Fruit fly (Drosophila melanogaster) whole organism, embryonic: ENCODE data around the gene g.
A peak's percentile ranks its signal among the peaks of the same experiment; 100 is the strongest.

Experiments used
- Abd-B ChIP-seq: fragments of 200-800 bp; sonication (Bioruptor generic); optimal IDR thresholded peaks from 2 replicates; lab custom pipeline; 2018; ENCODE audit warnings: missing biosample characterization, mild to moderate bottlenecking, missing genetic modification characterization, moderate library complexity
- Atf6 ChIP-seq: fragments of 200-800 bp; sonication (Bioruptor generic); IDR thresholded peaks from 2 replicates; pipeline ENCODE4 v1.3.6; 2022; ENCODE audit warnings: missing biosample characterization, missing genetic modification characterization
- B-H2 ChIP-seq: fragments of 200-800 bp; sonication (Bioruptor generic); optimal IDR thresholded peaks from 2 replicates; lab custom pipeline; 2018; ENCODE audit warnings: missing biosample characterization, mild to moderate bottlenecking, missing genetic modification characterization
- CG10209 ChIP-seq: fragments of 200-800 bp; sonication (Bioruptor generic); optimal IDR thresholded peaks from 3 replicates; lab custom pipeline; 2017; ENCODE audit warnings: missing biosample characterization, mild to moderate bottlenecking, missing genetic modification characterization, missing genetic modification reagents
- CG10321 ChIP-seq: fragments of 200-800 bp; sonication (Bioruptor generic); IDR thresholded peaks from 2 replicates; pipeline ENCODE4 v1.3.6; 2022; ENCODE audit warnings: missing biosample characterization, missing genetic modification characterization
- CG10959 ChIP-seq: fragments of 200-800 bp; sonication (Bioruptor generic); IDR thresholded peaks from 2 replicates; pipeline ENCODE4 v1.3.6; 2022; ENCODE audit warnings: missing biosample characterization, missing genetic modification characterization
- CG12155 ChIP-seq: fragments of 200-800 bp; sonication (Bioruptor generic); optimal IDR thresholded peaks from 3 replicates; lab custom pipeline; 2016; ENCODE audit warnings: missing biosample characterization, missing genetic modification characterization
- CG12299 ChIP-seq: fragments of 200-800 bp; sonication (Bioruptor generic); optimal IDR thresholded peaks from 2 replicates; lab custom pipeline; 2018; ENCODE audit warnings: missing biosample characterization, mild to moderate bottlenecking, missing genetic modification characterization
- CG12391 ChIP-seq: fragments of 200-800 bp; sonication (Bioruptor generic); optimal IDR thresholded peaks from 3 replicates; lab custom pipeline; 2018; ENCODE audit warnings: missing biosample characterization, mild to moderate bottlenecking, missing genetic modification characterization, moderate library complexity
- CG12942 ChIP-seq: fragments of 200-800 bp; sonication (Bioruptor generic); optimal IDR thresholded peaks from 3 replicates; lab custom pipeline; 2016; ENCODE audit warnings: missing biosample characterization, missing genetic modification characterization
- CG13287 ChIP-seq: fragments of 200-800 bp; sonication (Bioruptor generic); IDR thresholded peaks from 2 replicates; pipeline ENCODE4 v1.3.6; 2022; ENCODE audit warnings: missing biosample characterization, missing genetic modification characterization; ENCODE audit not compliant: partially characterized antibody
- CG15479 ChIP-seq: fragments of 200-800 bp; sonication (Bioruptor generic); optimal IDR thresholded peaks from 3 replicates; lab custom pipeline; 2019; ENCODE audit warnings: missing biosample characterization, mild to moderate bottlenecking, missing genetic modification characterization, moderate library complexity
- CG15601 ChIP-seq: fragments of 200-800 bp; sonication (Bioruptor generic); optimal IDR thresholded peaks from 3 replicates; lab custom pipeline; 2019; ENCODE audit warnings: missing biosample characterization, mild to moderate bottlenecking, missing genetic modification characterization, moderate library complexity
- CG16815 ChIP-seq: fragments of 200-800 bp; sonication (Bioruptor generic); optimal IDR thresholded peaks from 3 replicates; lab custom pipeline; 2017; ENCODE audit warnings: missing biosample characterization, mild to moderate bottlenecking, missing genetic modification characterization
- CG17385 ChIP-seq: fragments of 200-800 bp; sonication (Bioruptor generic); optimal IDR thresholded peaks from 3 replicates; lab custom pipeline; 2018; ENCODE audit warnings: missing biosample characterization, mild to moderate bottlenecking, missing genetic modification characterization
- CG18011 ChIP-seq: fragments of 200-800 bp; sonication (Bioruptor generic); optimal IDR thresholded peaks from 2 replicates; lab custom pipeline; 2017; ENCODE audit warnings: missing biosample characterization, missing genetic modification characterization, mild to moderate bottlenecking, moderate library complexity, missing genotype
- CG3163 ChIP-seq: fragments of 200-800 bp; sonication (Bioruptor generic); optimal IDR thresholded peaks from 3 replicates; lab custom pipeline; 2016; ENCODE audit warnings: missing biosample characterization, missing genetic modification characterization
- CG34224 ChIP-seq: fragments of 200-800 bp; sonication (Bioruptor generic); IDR thresholded peaks from 3 replicates; pipeline ENCODE4 v1.3.6; 2022; ENCODE audit warnings: missing biosample characterization, missing genetic modification characterization; ENCODE audit not compliant: partially characterized antibody
- CG34376 ChIP-seq: fragments of 200-800 bp; sonication (Bioruptor generic); optimal IDR thresholded peaks from 2 replicates; lab custom pipeline; 2018; ENCODE audit warnings: missing biosample characterization, mild to moderate bottlenecking, missing genetic modification characterization
- CG3995 ChIP-seq: fragments of 200-800 bp; sonication (Bioruptor generic); optimal IDR thresholded peaks from 3 replicates; lab custom pipeline; 2016; ENCODE audit warnings: missing biosample characterization, missing genetic modification characterization
- CG5953 ChIP-seq: fragments of 200-800 bp; sonication (Bioruptor generic); IDR thresholded peaks from 2 replicates; pipeline ENCODE4 v1.3.6; 2022; ENCODE audit warnings: missing biosample characterization, missing genetic modification characterization
- CG6175 ChIP-seq: fragments of 200-800 bp; sonication (Bioruptor generic); IDR thresholded peaks from 3 replicates; pipeline ENCODE4 v1.3.6; 2022; ENCODE audit warnings: missing biosample characterization, missing genetic modification characterization
- CG7786 ChIP-seq: fragments of 200-800 bp; sonication (Bioruptor generic); optimal IDR thresholded peaks from 2 replicates; lab custom pipeline; 2016; ENCODE audit warnings: missing biosample characterization, missing genetic modification characterization
- CG8765 ChIP-seq: fragments of 200-800 bp; sonication (Bioruptor generic); IDR thresholded peaks from 2 replicates; pipeline ENCODE4 v1.3.6; 2022; ENCODE audit warnings: missing biosample characterization, missing genetic modification characterization
- CG9817 ChIP-seq: fragments of 200-800 bp; sonication (Bioruptor generic); optimal IDR thresholded peaks from 2 replicates; lab custom pipeline; 2018; ENCODE audit warnings: missing biosample characterization, mild to moderate bottlenecking, missing genetic modification characterization, moderate library complexity
- Dad ChIP-seq: fragments of 200-800 bp; sonication (Bioruptor generic); optimal IDR thresholded peaks from 3 replicates; lab custom pipeline; 2016; ENCODE audit warnings: missing biosample characterization, missing genetic modification characterization
- Doc2 ChIP-seq: fragments of 200-800 bp; sonication (Bioruptor generic); IDR thresholded peaks from 2 replicates; pipeline ENCODE4 v1.3.6; 2022; ENCODE audit warnings: missing biosample characterization, missing genetic modification characterization
- Drgx ChIP-seq: fragments of 200-800 bp; sonication (Bioruptor generic); IDR thresholded peaks from 2 replicates; pipeline ENCODE4 v1.3.6; 2022; ENCODE audit warnings: missing biosample characterization, missing genetic modification characterization
- Gug ChIP-seq: fragments of 200-800 bp; sonication (Bioruptor generic); IDR thresholded peaks from 4 replicates; pipeline ENCODE4 v1.3.6; 2022; ENCODE audit warnings: missing biosample characterization, missing genetic modification characterization
- HLH4C ChIP-seq: fragments of 200-800 bp; sonication (Bioruptor generic); IDR thresholded peaks from 3 replicates; pipeline ENCODE4 v1.3.6; 2022; ENCODE audit warnings: missing biosample characterization, missing genetic modification characterization; ENCODE audit not compliant: partially characterized antibody
- Hr3 ChIP-seq: fragments of 200-800 bp; sonication (Bioruptor generic); optimal IDR thresholded peaks from 3 replicates; lab custom pipeline; 2016; ENCODE audit warnings: missing biosample characterization, missing genetic modification characterization
- Poxn ChIP-seq: fragments of 200-800 bp; sonication (Bioruptor generic); IDR thresholded peaks from 2 replicates; pipeline ENCODE4 v1.3.6; 2022; ENCODE audit warnings: missing biosample characterization, missing genetic modification characterization
- Ssrp ChIP-seq: fragments of 200-800 bp; sonication (Bioruptor generic); optimal IDR thresholded peaks from 2 replicates; lab custom pipeline; 2018; ENCODE audit warnings: missing biosample characterization, mild to moderate bottlenecking, missing genetic modification characterization, moderate library complexity
- al ChIP-seq: fragments of 200-800 bp; sonication (Bioruptor generic); IDR thresholded peaks from 2 replicates; pipeline ENCODE4 v1.3.6; 2022; ENCODE audit warnings: missing biosample characterization, missing genetic modification characterization
- bigmax ChIP-seq: fragments of 200-800 bp; sonication (Bioruptor generic); optimal IDR thresholded peaks from 2 replicates; lab custom pipeline; 2018; ENCODE audit warnings: missing biosample characterization, mild to moderate bottlenecking, missing genetic modification characterization
- dati ChIP-seq: fragments of 200-800 bp; sonication (Bioruptor generic); IDR thresholded peaks from 2 replicates; pipeline ENCODE4 v1.3.6; 2022; ENCODE audit warnings: missing biosample characterization, missing genetic modification characterization
- dmrt99B ChIP-seq: fragments of 200-800 bp; sonication (Bioruptor generic); optimal IDR thresholded peaks from 2 replicates; lab custom pipeline; 2018; ENCODE audit warnings: missing biosample characterization, mild to moderate bottlenecking, missing genetic modification characterization, moderate library complexity
- gce ChIP-seq: fragments of 200-800 bp; sonication (Bioruptor generic); IDR thresholded peaks from 3 replicates; pipeline ENCODE4 v1.3.6; 2022; ENCODE audit warnings: missing biosample characterization, missing genetic modification characterization
- gcm2 ChIP-seq: fragments of 200-800 bp; sonication (Bioruptor generic); optimal IDR thresholded peaks from 2 replicates; lab custom pipeline; 2016; ENCODE audit warnings: missing biosample characterization, missing genetic modification characterization
- hth ChIP-seq: fragments of >200 bp; optimal IDR thresholded peaks from 2 replicates; lab custom pipeline; 2017; ENCODE audit warnings: inconsistent platforms
- nerfin-1 ChIP-seq: fragments of 200-800 bp; sonication (Bioruptor generic); optimal IDR thresholded peaks from 3 replicates; lab custom pipeline; 2019; ENCODE audit warnings: missing biosample characterization, mild to moderate bottlenecking, missing genetic modification characterization, moderate library complexity
- repo ChIP-seq: fragments of 200-800 bp; sonication (Bioruptor generic); optimal IDR thresholded peaks from 2 replicates; lab custom pipeline; 2016; ENCODE audit warnings: missing biosample characterization, missing genetic modification characterization
- rib ChIP-seq: fragments of 200-800 bp; sonication (Bioruptor generic); IDR thresholded peaks from 2 replicates; pipeline ENCODE4 v1.3.6; 2022; ENCODE audit warnings: missing biosample characterization, missing genetic modification characterization
- row ChIP-seq: fragments of 200-800 bp; sonication (Bioruptor generic); IDR thresholded peaks from 3 replicates; pipeline ENCODE4 v1.3.6; 2022; ENCODE audit warnings: missing biosample characterization, missing genetic modification characterization
- sens-2 ChIP-seq: fragments of 200-800 bp; sonication (Bioruptor generic); IDR thresholded peaks from 2 replicates; pipeline ENCODE4 v1.3.6; 2022; ENCODE audit warnings: missing biosample characterization, missing genetic modification characterization
- slou ChIP-seq: fragments of 200-800 bp; sonication (Bioruptor generic); optimal IDR thresholded peaks from 3 replicates; lab custom pipeline; 2016; ENCODE audit warnings: missing biosample characterization, missing genetic modification characterization
- stc ChIP-seq: fragments of 200-800 bp; sonication (Bioruptor generic); IDR thresholded peaks from 2 replicates; pipeline ENCODE4 v1.3.6; 2022; ENCODE audit warnings: missing biosample characterization, missing genetic modification characterization
- stwl ChIP-seq: fragments of 200-800 bp; sonication (Bioruptor generic); optimal IDR thresholded peaks from 3 replicates; lab custom pipeline; 2018; ENCODE audit warnings: missing biosample characterization, mild to moderate bottlenecking, missing genetic modification characterization, moderate library complexity
- tgo ChIP-seq: fragments of 200-800 bp; sonication (Bioruptor generic); IDR thresholded peaks from 3 replicates; pipeline ENCODE4 v1.3.6; 2022; ENCODE audit warnings: missing biosample characterization, missing genetic modification characterization
- unc-4 ChIP-seq: fragments of 200-800 bp; sonication (Bioruptor generic); IDR thresholded peaks from 2 replicates; pipeline ENCODE4 v1.3.6; 2022; ENCODE audit warnings: missing biosample characterization, missing genetic modification characterization; ENCODE audit not compliant: partially characterized antibody
- vnd ChIP-seq: fragments of 200-800 bp; sonication (Bioruptor generic); IDR thresholded peaks from 3 replicates; pipeline ENCODE4 v1.3.6; 2022; ENCODE audit warnings: missing biosample characterization, missing genetic modification characterization; ENCODE audit not compliant: partially characterized antibody
- yki ChIP-seq: fragments of >200 bp; optimal IDR thresholded peaks from 3 replicates; lab custom pipeline; 2018
- zen2 ChIP-seq: fragments of 200-800 bp; sonication (Bioruptor generic); IDR thresholded peaks from 3 replicates; pipeline ENCODE4 v1.3.6; 2022; ENCODE audit warnings: missing biosample characterization, missing genetic modification characterization; ENCODE audit not compliant: partially characterized antibody

The g gene

dm6 chrX:13721934-13722333, 14.1 kb downstream of the g start, which contains the start of the genes Mrgn1 and mus101 (continued):
- no peak for TF ChIP-seq CG15479 (GFP tag; lab: Kevin White, UChicago)
- no peak for TF ChIP-seq hth (lab: Kevin White, UChicago)
- no peak for TF ChIP-seq CG17385 (GFP tag; lab: Kevin White, UChicago)
- TF ChIP-seq Dad (GFP tag; lab: Kevin White, UChicago) = no peak
- no peak for TF ChIP-seq Doc2 (GFP tag; lab: Robert Waterston, UW)
- TF ChIP-seq CG15601 (tag; lab: Kevin White, UChicago) = no peak
- TF ChIP-seq CG16815 (GFP tag; lab: Kevin White, UChicago) = no peak
- TF ChIP-seq CG34224 (GFP tag; lab: Robert Waterston, UW) = peak; percentile 77
- TF ChIP-seq CG12299 (tag; lab: Kevin White, UChicago) = no peak
- no peak for TF ChIP-seq gcm2
- no peak for TF ChIP-seq CG6175 (GFP tag; lab: Robert Waterston, UW)
- TF ChIP-seq CG18011 = no peak
- TF ChIP-seq gce (GFP tag; lab: Robert Waterston, UW) = no peak
- no peak for TF ChIP-seq stc
- no peak for TF ChIP-seq CG9817 (tag; lab: Kevin White, UChicago)
- peak; percentile 55 for TF ChIP-seq CG12391 (tag; lab: Kevin White, UChicago)
- no peak for TF ChIP-seq CG8765 (GFP tag; lab: Robert Waterston, UW)
- TF ChIP-seq Poxn = no peak
- TF ChIP-seq yki (lab: Kevin White, UChicago) = no peak
- TF ChIP-seq Atf6 (GFP tag; lab: Robert Waterston, UW) = no peak
- TF ChIP-seq CG5953 (GFP tag; lab: Robert Waterston, UW) = no peak
- no peak for TF ChIP-seq CG34376 (GFP tag; lab: Kevin White, UChicago)
- TF ChIP-seq slou (GFP tag; lab: Kevin White, UChicago) = no peak
- TF ChIP-seq zen2 (GFP tag; lab: Robert Waterston, UW) = no peak; the same call in 2 of the 3 replicates
- TF ChIP-seq CG12942 (GFP tag; lab: Kevin White, UChicago) = no peak
- TF ChIP-seq Hr3 = no peak
- no peak for TF ChIP-seq CG12155 (GFP tag; lab: Kevin White, UChicago)
- no peak for TF ChIP-seq al
- peak; percentile 77 for TF ChIP-seq HLH4C
- TF ChIP-seq CG13287 = peak; percentile 90
- no peak for TF ChIP-seq nerfin-1 (tag; lab: Kevin White, UChicago)
- no peak for TF ChIP-seq CG3163 (GFP tag; lab: Kevin White, UChicago)
- TF ChIP-seq dati (GFP tag; lab: Robert Waterston, UW) = no peak
- no peak for TF ChIP-seq Gug (GFP tag; lab: Robert Waterston, UW)
- TF ChIP-seq dmrt99B (tag; lab: Kevin White, UChicago) = no peak
- TF ChIP-seq bigmax (GFP tag; lab: Kevin White, UChicago) = no peak
- TF ChIP-seq Abd-B (GFP tag; lab: Kevin White, UChicago) = no peak
- no peak for TF ChIP-seq CG7786 (GFP tag; lab: Kevin White, UChicago)
- TF ChIP-seq repo = no peak
- TF ChIP-seq CG10209 = no peak
- no peak for TF ChIP-seq CG10321 (GFP tag; lab: Robert Waterston, UW)
- no peak for TF ChIP-seq Ssrp (tag; lab: Kevin White, UChicago)
- TF ChIP-seq vnd = peak; percentile 66
- TF ChIP-seq stwl (tag; lab: Kevin White, UChicago) = peak; percentile 56
- no peak for TF ChIP-seq tgo (GFP tag; lab: Robert Waterston, UW)
- peak; percentile 40; the same call in 1 of the 3 replicates for TF ChIP-seq row (GFP tag; lab: Robert Waterston, UW)
- TF ChIP-seq sens-2 = no peak
- TF ChIP-seq rib (GFP tag; lab: Robert Waterston, UW) = no peak
- peak; percentile 85 for TF ChIP-seq unc-4 (GFP tag; lab: Robert Waterston, UW)
- TF ChIP-seq CG10959 (GFP tag; lab: Robert Waterston, UW) = no peak
- TF ChIP-seq B-H2 (GFP tag; lab: Kevin White, UChicago) = no peak
- peak; percentile 59 for TF ChIP-seq CG3995
- no peak for TF ChIP-seq Drgx (GFP tag; lab: Robert Waterston, UW)
